Worm (Caenorhabditis elegans): Measurements from ENCODE around the gene R09F10.3.

The R09F10.3 gene

DNA sequence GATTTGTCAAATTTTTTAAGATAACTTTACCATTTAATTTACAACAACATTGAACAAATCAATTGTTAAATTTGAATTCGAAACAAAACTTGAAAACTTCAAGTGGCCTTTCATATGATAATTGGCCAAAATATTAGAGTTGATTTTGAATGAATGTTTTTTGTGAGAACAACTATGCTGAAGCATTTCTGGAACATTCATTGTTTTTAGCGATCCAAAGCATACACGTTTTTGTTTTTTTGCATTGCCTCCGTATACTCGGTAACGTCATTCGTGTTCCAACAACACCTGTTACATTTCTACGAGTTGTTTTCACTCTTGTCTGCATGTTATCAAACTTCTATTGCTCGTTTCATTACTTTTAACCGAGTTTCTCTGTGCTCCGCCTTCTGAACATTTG, 17.4 kb upstream of the R09F10.3 start:
- TF ChIP-seq K11D2.4 (GFP tag; IDR thresholded peaks at IDR 0.05) (no peak), ceh-91 (GFP tag; IDR thresholded peaks at IDR 0.05) (no peak), dpff-1 (tag; optimal IDR thresholded peaks at IDR 0.05) (no peak), chd-7 (tag; optimal IDR thresholded peaks at IDR 0.05) (no peak), ztf-22 (GFP tag; optimal IDR thresholded peaks at IDR 0.05) (no peak), lin-40 (tag; optimal IDR thresholded peaks at IDR 0.05) (no peak), snpc-3.4 (tag; optimal IDR thresholded peaks at IDR 0.05) (no peak), F57A8.1 (GFP tag; optimal IDR thresholded peaks at IDR 0.05) (no peak), lag-1 (GFP tag; IDR thresholded peaks at IDR 0.05) (no peak), somi-1 (GFP tag; optimal IDR thresholded peaks at IDR 0.05) (no peak), bed-2 (GFP tag; IDR thresholded peaks at IDR 0.05) (no peak), fkh-3 (tag; optimal IDR thresholded peaks at IDR 0.05) (no peak), hrde-1 (tag; optimal IDR thresholded peaks at IDR 0.05; ENCODE audit: borderline replicate concordance) (no peak), mcd-1 (GFP tag; IDR thresholded peaks at IDR 0.05) (no peak), B0261.1 (tag; optimal IDR thresholded peaks at IDR 0.05) (no peak), tbx-9 (tag; optimal IDR thresholded peaks at IDR 0.05; ENCODE audit: borderline replicate concordance) (no peak), hmg-1.2 (GFP tag; IDR thresholded peaks at IDR 0.05) (no peak), nfyb-1 (GFP tag; IDR thresholded peaks at IDR 0.05) (no peak), aptf-2 (GFP tag; conservative IDR thresholded peaks at IDR 0.05) (no peak)

DNA sequence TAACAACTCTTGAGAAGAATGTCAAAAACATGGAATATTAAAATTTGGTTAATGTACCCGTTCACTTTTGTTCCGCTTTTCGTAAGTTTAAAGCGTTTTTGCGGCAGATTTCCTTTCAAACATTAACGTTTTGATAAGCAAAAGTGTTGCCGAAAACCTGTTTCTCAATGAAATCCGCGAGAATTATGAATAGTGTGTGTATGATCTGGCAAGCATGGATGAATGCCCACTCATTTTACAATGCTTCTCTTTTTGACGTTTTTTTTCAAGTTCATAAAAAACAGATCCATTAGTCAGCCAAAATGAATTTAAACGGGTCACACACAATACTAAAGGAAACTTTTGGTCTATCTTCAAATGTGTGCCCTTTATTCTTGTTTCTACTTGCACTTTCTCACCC, 10.4 kb upstream of the R09F10.3 start:
- no peak for TF ChIP-seq lin-26 (GFP tag; IDR thresholded peaks at IDR 0.05)
- no peak for TF ChIP-seq nfya-1 (tag; optimal IDR thresholded peaks at IDR 0.05; ENCODE audit: borderline replicate concordance, insufficient read depth)

DNA sequence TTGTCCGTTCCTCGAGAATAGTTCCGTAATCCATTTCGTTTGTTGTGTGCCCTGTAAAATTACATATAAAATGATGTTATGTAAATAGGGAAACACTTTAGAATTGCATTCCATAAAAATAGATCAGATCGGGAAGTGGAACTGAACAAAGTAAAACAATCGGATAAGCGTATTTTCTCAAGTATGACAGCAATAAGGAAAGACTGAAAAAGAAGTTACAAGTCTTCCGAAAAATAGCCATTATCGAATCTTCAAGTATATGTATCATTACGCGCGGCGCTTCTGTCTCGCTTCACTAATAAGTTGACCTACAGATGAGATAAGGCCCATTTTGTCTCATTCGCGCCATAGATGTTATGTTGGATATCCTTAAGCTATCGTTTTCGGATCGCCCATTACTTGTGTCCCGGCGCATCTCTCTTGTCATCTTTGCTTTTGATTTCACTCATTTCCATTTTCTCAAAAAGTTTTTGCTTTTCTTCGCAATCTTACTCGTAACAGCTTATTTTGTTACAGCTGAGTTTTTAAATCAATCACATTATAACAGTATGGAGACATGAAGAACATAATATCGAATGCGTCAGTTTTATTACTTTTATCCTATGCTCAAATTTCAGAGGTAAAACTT, 9.1 kb upstream of the R09F10.3 start, which contains the start of the genes fis-2 and F13B9.2:
Gene fis-2, minus strand, starts transcription at position 51 of the 628 bp plus-strand sequence.
Gene F13B9.2, plus strand, starts transcription at position 515 of the 628 bp plus-strand sequence.
- TF ChIP-seq ztf-28 (GFP tag; IDR thresholded peaks at IDR 0.05) (no peak), Y56A3A.18 (GFP tag; IDR thresholded peaks at IDR 0.05) (no peak), Y79H2A.3 (GFP tag; conservative IDR thresholded peaks at IDR 0.05) (no peak), B0261.1 (tag; optimal IDR thresholded peaks at IDR 0.05) (no peak), let-526 (GFP tag; IDR thresholded peaks at IDR 0.05) (no peak), rcor-1 (GFP tag; IDR thresholded peaks at IDR 0.05) (no peak), nfya-1 (tag; optimal IDR thresholded peaks at IDR 0.05; ENCODE audit: borderline replicate concordance, insufficient read depth) (no peak), hsf-1 (GFP tag; IDR thresholded peaks at IDR 0.05) (no peak), mel-28 (tag; optimal IDR thresholded peaks at IDR 0.05; ENCODE audit: borderline replicate concordance) (no peak)

DNA sequence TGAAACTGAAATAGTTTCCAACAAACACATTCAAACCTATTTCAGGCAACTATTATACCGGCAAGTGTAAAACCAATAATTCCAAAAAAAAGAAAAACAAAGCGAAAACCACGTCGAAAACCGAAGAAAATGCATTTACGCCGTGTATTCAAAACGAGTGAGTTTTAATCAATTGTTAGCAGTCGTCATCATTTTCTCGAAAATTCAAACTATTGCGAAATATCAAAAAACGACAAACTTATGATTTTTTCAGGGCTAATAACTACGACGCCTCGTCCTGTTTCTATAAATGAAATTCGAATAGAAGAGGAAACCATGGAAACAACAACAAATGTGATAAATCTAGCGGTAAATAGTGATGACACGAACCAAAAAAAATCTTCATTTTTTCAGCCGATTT, 8.3 kb upstream of the R09F10.3 start:
- TF ChIP-seq die-1 (tag; optimal IDR thresholded peaks at IDR 0.05) (no peak), dox-1 (GFP tag; IDR thresholded peaks at IDR 0.05) (no peak), cebp-1 (GFP tag; IDR thresholded peaks at IDR 0.05) (peak; percentile 91), cebp-1 (tag; optimal IDR thresholded peaks at IDR 0.05) (peak; percentile 97)
